Fruit fly (Drosophila melanogaster) whole organism, embryonic: ENCODE data around the gene CG42866.

Experiments
- Abd-B ChIP-seq: fragments of 200-800 bp; sonication (Bioruptor generic); optimal IDR thresholded peaks from 2 replicates; lab custom pipeline; 2018; ENCODE audit warnings: missing biosample characterization, mild to moderate bottlenecking, missing genetic modification characterization, moderate library complexity
- Atf6 ChIP-seq: fragments of 200-800 bp; sonication (Bioruptor generic); IDR thresholded peaks from 2 replicates; pipeline ENCODE4 v1.3.6; 2022; ENCODE audit warnings: missing biosample characterization, missing genetic modification characterization
- Awh ChIP-seq: fragments of 200-800 bp; sonication (Bioruptor generic); IDR thresholded peaks from 2 replicates; pipeline ENCODE4, ENCODE4 v1.3.6; 2022; ENCODE audit warnings: missing biosample characterization, missing genetic modification characterization
- Bdp1 ChIP-seq: fragments of 200-800 bp; sonication (Bioruptor generic); optimal IDR thresholded peaks from 3 replicates; lab custom pipeline; 2016; ENCODE audit warnings: missing biosample characterization, missing genetic modification characterization
- CG10431 ChIP-seq: fragments of 200-800 bp; sonication (Bioruptor generic); optimal IDR thresholded peaks from 3 replicates; lab custom pipeline; 2018; ENCODE audit warnings: missing biosample characterization, mild to moderate bottlenecking, missing genetic modification characterization
- CG11695 ChIP-seq: fragments of 200-800 bp; sonication (Bioruptor generic); IDR thresholded peaks from 3 replicates; pipeline ENCODE4 v1.3.6; 2022; ENCODE audit warnings: missing biosample characterization, missing genetic modification characterization
- CG1233 ChIP-seq: fragments of 200-800 bp; sonication (Bioruptor generic); optimal IDR thresholded peaks from 4 replicates; lab custom pipeline; 2018; ENCODE audit warnings: missing biosample characterization, mild to moderate bottlenecking, missing genetic modification characterization
- CG12391 ChIP-seq: fragments of 200-800 bp; sonication (Bioruptor generic); optimal IDR thresholded peaks from 3 replicates; lab custom pipeline; 2018; ENCODE audit warnings: missing biosample characterization, mild to moderate bottlenecking, missing genetic modification characterization, moderate library complexity
- CG14014 ChIP-seq: fragments of 200-800 bp; sonication (Bioruptor generic); IDR thresholded peaks from 2 replicates; pipeline ENCODE4 v1.3.6; 2022; ENCODE audit warnings: missing biosample characterization, missing genetic modification characterization
- CG14710 ChIP-seq: fragments of 200-800 bp; sonication (Bioruptor generic); optimal IDR thresholded peaks from 3 replicates; lab custom pipeline; 2019; ENCODE audit warnings: missing biosample characterization, mild to moderate bottlenecking, missing genetic modification characterization, moderate library complexity
- CG14965 ChIP-seq: fragments of 200-800 bp; sonication (Bioruptor generic); optimal IDR thresholded peaks from 2 replicates; lab custom pipeline; 2016; ENCODE audit warnings: missing biosample characterization, missing genetic modification characterization, borderline replicate concordance
- CG1603 ChIP-seq: fragments of 200-800 bp; sonication (Bioruptor generic); optimal IDR thresholded peaks from 2 replicates; lab custom pipeline; 2019; ENCODE audit warnings: missing biosample characterization, mild to moderate bottlenecking, missing genetic modification characterization, moderate library complexity
- CG17328 ChIP-seq: fragments of 200-800 bp; sonication (Bioruptor generic); IDR thresholded peaks from 2 replicates; pipeline ENCODE4 v1.3.6; 2022; ENCODE audit warnings: missing biosample characterization, missing genetic modification characterization
- CG17568 ChIP-seq: fragments of 200-800 bp; sonication (Bioruptor generic); optimal IDR thresholded peaks from 2 replicates; lab custom pipeline; 2018; ENCODE audit warnings: missing biosample characterization, mild to moderate bottlenecking, missing genetic modification characterization, moderate library complexity
- CG18599 ChIP-seq: fragments of 200-800 bp; sonication (Bioruptor generic); optimal IDR thresholded peaks from 3 replicates; lab custom pipeline; 2017; ENCODE audit warnings: missing biosample characterization, missing genetic modification characterization, mild to moderate bottlenecking, moderate library complexity, missing genetic modification reagents
- CG18764 ChIP-seq: fragments of 200-800 bp; sonication (Bioruptor generic); optimal IDR thresholded peaks from 3 replicates; lab custom pipeline; 2016; ENCODE audit warnings: missing biosample characterization, missing genetic modification characterization
- CG30431 ChIP-seq: fragments of 200-800 bp; sonication (Bioruptor generic); optimal IDR thresholded peaks from 2 replicates; lab custom pipeline; 2017; ENCODE audit warnings: missing biosample characterization, missing genetic modification characterization
- CG33557 ChIP-seq: fragments of 200-800 bp; sonication (Bioruptor generic); optimal IDR thresholded peaks from 2 replicates; lab custom pipeline; 2019; ENCODE audit warnings: missing biosample characterization, mild to moderate bottlenecking, missing genetic modification characterization, moderate library complexity
- CG4820 ChIP-seq: fragments of 200-800 bp; sonication (Bioruptor generic); optimal IDR thresholded peaks from 3 replicates; lab custom pipeline; 2016; ENCODE audit warnings: missing biosample characterization, missing genetic modification characterization
- CG4854 ChIP-seq: fragments of 200-800 bp; sonication (Bioruptor generic); optimal IDR thresholded peaks from 2 replicates; lab custom pipeline; 2016; ENCODE audit warnings: missing biosample characterization, missing genetic modification characterization, inconsistent platforms
- CG5180 ChIP-seq: fragments of 200-800 bp; sonication (Bioruptor generic); optimal IDR thresholded peaks from 3 replicates; lab custom pipeline; 2017; ENCODE audit warnings: missing biosample characterization, missing genetic modification characterization, mild to moderate bottlenecking, moderate library complexity, missing genetic modification reagents
- CG7556 ChIP-seq: fragments of 200-800 bp; sonication (Bioruptor generic); optimal IDR thresholded peaks from 2 replicates; lab custom pipeline; 2017; ENCODE audit warnings: missing biosample characterization, mild to moderate bottlenecking, missing genetic modification characterization
- CG9437 ChIP-seq: fragments of 200-800 bp; sonication (Bioruptor generic); optimal IDR thresholded peaks from 2 replicates; lab custom pipeline; 2018; ENCODE audit warnings: missing biosample characterization, mild to moderate bottlenecking, missing genetic modification characterization
- CoRest ChIP-seq: fragments of 200-800 bp; sonication (Bioruptor generic); optimal IDR thresholded peaks from 3 replicates; lab custom pipeline; 2018; ENCODE audit warnings: missing biosample characterization, mild to moderate bottlenecking, missing genetic modification characterization, moderate library complexity
- Doc2 ChIP-seq: fragments of 200-800 bp; sonication (Bioruptor generic); IDR thresholded peaks from 2 replicates; pipeline ENCODE4 v1.3.6; 2022; ENCODE audit warnings: missing biosample characterization, missing genetic modification characterization
- Doc3 ChIP-seq: fragments of 200-800 bp; sonication (Bioruptor generic); IDR thresholded peaks from 3 replicates; pipeline ENCODE4 v1.3.6; 2022; ENCODE audit warnings: missing biosample characterization, missing genetic modification characterization; ENCODE audit not compliant: partially characterized antibody
- Dref ChIP-seq: fragments of 200-800 bp; sonication (Bioruptor generic); IDR thresholded peaks from 2 replicates; pipeline ENCODE4 v1.3.6; 2022; ENCODE audit warnings: missing biosample characterization, missing genetic modification characterization
- E2f2 ChIP-seq: fragments of 200-800 bp; sonication (Bioruptor generic); IDR thresholded peaks from 2 replicates; pipeline ENCODE4 v1.3.6; 2022; ENCODE audit warnings: missing biosample characterization, missing genetic modification characterization
- Fer3 ChIP-seq: fragments of 200-800 bp; sonication (Bioruptor generic); optimal IDR thresholded peaks from 2 replicates; lab custom pipeline; 2018; ENCODE audit warnings: missing biosample characterization, mild to moderate bottlenecking, missing genetic modification characterization, moderate library complexity
- NFAT ChIP-seq: fragments of 200-800 bp; sonication (Bioruptor generic); IDR thresholded peaks from 2 replicates; pipeline ENCODE4 v1.3.6; 2022; ENCODE audit warnings: missing biosample characterization, missing genetic modification characterization
- Nf-YB ChIP-seq: fragments of 200-800 bp; sonication (Bioruptor generic); optimal IDR thresholded peaks from 3 replicates; lab custom pipeline; 2019; ENCODE audit warnings: missing biosample characterization, mild to moderate bottlenecking, missing genetic modification characterization, moderate library complexity
- Nf-YC ChIP-seq: fragments of 200-800 bp; optimal IDR thresholded peaks from 3 replicates; lab custom pipeline; 2019; ENCODE audit warnings: missing biosample characterization, mild to moderate bottlenecking, missing genetic modification characterization, moderate library complexity
- PHDP ChIP-seq: fragments of 200-800 bp; sonication (Bioruptor generic); optimal IDR thresholded peaks from 3 replicates; lab custom pipeline; 2018; ENCODE audit warnings: missing biosample characterization, mild to moderate bottlenecking, missing genetic modification characterization, moderate library complexity
- Poxn ChIP-seq: fragments of 200-800 bp; sonication (Bioruptor generic); IDR thresholded peaks from 2 replicates; pipeline ENCODE4 v1.3.6; 2022; ENCODE audit warnings: missing biosample characterization, missing genetic modification characterization
- Ptx1 ChIP-seq: fragments of 200-800 bp; sonication (Bioruptor generic); IDR thresholded peaks from 2 replicates; pipeline ENCODE4 v1.3.6; 2022; ENCODE audit warnings: missing biosample characterization, missing genetic modification characterization
- Xbp1 ChIP-seq: fragments of 200-800 bp; sonication (Bioruptor generic); optimal IDR thresholded peaks from 3 replicates; lab custom pipeline; 2016; ENCODE audit warnings: missing biosample characterization, mild to moderate bottlenecking, missing genetic modification characterization
- cas ChIP-seq: fragments of 200-800 bp; sonication (Bioruptor generic); IDR thresholded peaks from 2 replicates; pipeline ENCODE4 v1.3.6; 2022; ENCODE audit warnings: missing biosample characterization, missing genetic modification characterization
- caup ChIP-seq: fragments of 200-800 bp; sonication (Bioruptor generic); optimal IDR thresholded peaks from 3 replicates; lab custom pipeline; 2017; ENCODE audit warnings: missing biosample characterization, mild to moderate bottlenecking, missing genetic modification characterization, moderate library complexity; ENCODE audit not compliant: severe bottlenecking
- chm ChIP-seq: fragments of 200-800 bp; sonication (Bioruptor generic); IDR thresholded peaks from 2 replicates; pipeline ENCODE4 v1.3.6; 2022; ENCODE audit warnings: missing biosample characterization, missing genetic modification characterization
- emc ChIP-seq: fragments of 200-800 bp; sonication (Bioruptor generic); optimal IDR thresholded peaks from 2 replicates; lab custom pipeline; 2016; ENCODE audit warnings: missing biosample characterization, missing genetic modification characterization
- gce ChIP-seq: fragments of 200-800 bp; sonication (Bioruptor generic); IDR thresholded peaks from 3 replicates; pipeline ENCODE4 v1.3.6; 2022; ENCODE audit warnings: missing biosample characterization, missing genetic modification characterization
- h ChIP-seq: fragments of >200 bp; optimal IDR thresholded peaks from 2 replicates; lab custom pipeline; 2017
- kni ChIP-seq: fragments of 200-800 bp; sonication (Bioruptor generic); optimal IDR thresholded peaks from 3 replicates; lab custom pipeline; 2017; ENCODE audit warnings: mild to moderate bottlenecking, missing biosample characterization, missing genetic modification reagents, missing genetic modification characterization
- nmo ChIP-seq: fragments of 200-800 bp; sonication (Bioruptor generic); optimal IDR thresholded peaks from 2 replicates; lab custom pipeline; 2018; ENCODE audit warnings: missing biosample characterization, mild to moderate bottlenecking, missing genetic modification characterization, moderate library complexity
- ranshi ChIP-seq: fragments of 200-800 bp; sonication (Bioruptor generic); IDR thresholded peaks from 2 replicates; pipeline ENCODE4 v1.3.6; 2022; ENCODE audit warnings: missing biosample characterization, missing genetic modification characterization
- slbo ChIP-seq: fragments of 200-800 bp; sonication (Bioruptor generic); IDR thresholded peaks from 2 replicates; pipeline ENCODE4 v1.3.6; 2022; ENCODE audit warnings: missing biosample characterization, missing genetic modification characterization
- tio ChIP-seq: fragments of 200-800 bp; sonication (Bioruptor generic); optimal IDR thresholded peaks from 2 replicates; lab custom pipeline; 2017; ENCODE audit warnings: missing biosample characterization, missing genetic modification characterization, inconsistent platforms
- trem ChIP-seq: fragments of 200-800 bp; optimal IDR thresholded peaks from 3 replicates; lab custom pipeline; 2019; ENCODE audit warnings: missing biosample characterization, mild to moderate bottlenecking, missing genetic modification characterization, moderate library complexity
- ttk ChIP-seq: fragments of 200-800 bp; sonication (Bioruptor generic); IDR thresholded peaks from 2 replicates; pipeline ENCODE4 v2.1.2; 2022; ENCODE audit warnings: missing biosample characterization, missing genetic modification characterization
- tx ChIP-seq: fragments of 200-800 bp; sonication (Bioruptor generic); optimal IDR thresholded peaks from 2 replicates; lab custom pipeline; 2016; ENCODE audit warnings: missing biosample characterization, missing genetic modification characterization
- zfh2 ChIP-seq: fragments of 200-800 bp; sonication (Bioruptor generic); optimal IDR thresholded peaks from 2 replicates; lab custom pipeline; 2016; ENCODE audit warnings: missing biosample characterization, missing genetic modification characterization

The CG42866 gene

DNA sequence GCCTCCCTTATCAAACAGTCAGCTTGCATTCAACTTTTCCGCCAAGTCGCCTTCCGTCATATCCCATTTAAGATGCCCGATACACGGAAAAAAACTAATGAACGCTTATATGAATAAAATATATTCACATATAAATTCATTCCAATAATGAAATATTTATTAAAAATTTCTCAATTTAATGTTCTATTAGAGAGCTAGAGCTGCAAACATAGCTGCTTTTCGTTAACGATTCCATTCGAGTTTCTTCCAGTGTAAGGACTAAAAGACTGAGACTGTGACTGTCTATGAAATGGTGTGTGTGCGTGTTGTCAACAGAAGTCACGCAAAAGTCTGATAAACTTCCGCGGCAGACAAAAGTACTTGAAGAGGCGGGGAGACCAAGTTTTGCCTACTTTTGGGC lies 31.4 kb downstream of the CG42866 start (continued):
- TF ChIP-seq E2f2 (GFP tag; lab: Robert Waterston, UW), result 0 out of 2 replicates have a peak, but pooled peaks have one; percentile 24
- no peak for TF ChIP-seq Poxn
- TF ChIP-seq Dref (GFP tag; lab: Robert Waterston, UW), result no peak
- peak; percentile 56 for TF ChIP-seq CoRest (tag; lab: Kevin White, UChicago)
- TF ChIP-seq Awh (GFP tag; lab: Robert Waterston, UW), result 0 out of 2 replicates have a peak, but pooled peaks have one; percentile 35
- no peak for TF ChIP-seq emc (GFP tag; lab: Kevin White, UChicago)
- TF ChIP-seq CG5180 (GFP tag; lab: Kevin White, UChicago), result no peak
- no peak for TF ChIP-seq zfh2
- TF ChIP-seq tio, result peak; percentile 16
- TF ChIP-seq nmo (GFP tag; lab: Kevin White, UChicago), result peak; percentile 48
- no peak for TF ChIP-seq NFAT (GFP tag; lab: Robert Waterston, UW)
- TF ChIP-seq trem (tag; lab: Kevin White, UChicago), result no peak
- peak; percentile 53 for TF ChIP-seq slbo (GFP tag; lab: Robert Waterston, UW)
- TF ChIP-seq CG18599 (GFP tag; lab: Kevin White, UChicago), result peak; percentile 82
- peak; percentile 39; the same call in 1 of the 2 replicates for TF ChIP-seq CG14014
- peak; percentile 53 for TF ChIP-seq Fer3 (tag; lab: Kevin White, UChicago)
- no peak for TF ChIP-seq Nf-YB (GFP tag; lab: Kevin White, UChicago)
- TF ChIP-seq CG1603 (tag; lab: Kevin White, UChicago), result no peak
- peak; percentile 22 for TF ChIP-seq CG17568 (GFP tag; lab: Kevin White, UChicago)
- TF ChIP-seq CG11695 (GFP tag; lab: Robert Waterston, UW), result 0 out of 3 replicates have a peak, but pooled peaks have one; percentile 52
- no peak for TF ChIP-seq CG4854 (GFP tag; lab: Kevin White, UChicago)
- TF ChIP-seq CG18764 (GFP tag; lab: Kevin White, UChicago), result peak; percentile 7
- peak; percentile 48 for TF ChIP-seq Xbp1 (GFP tag; lab: Kevin White, UChicago)
- TF ChIP-seq caup (GFP tag; lab: Kevin White, UChicago), result peak; percentile 49
- TF ChIP-seq CG30431 (GFP tag; lab: Kevin White, UChicago), result no peak
- 0 out of 2 replicates have a peak, but pooled peaks have one; percentile 16 for TF ChIP-seq CG17328
- TF ChIP-seq CG9437 (GFP tag; lab: Kevin White, UChicago), result peak; percentile 35
- no peak for TF ChIP-seq Doc3 (GFP tag; lab: Robert Waterston, UW)
- TF ChIP-seq CG12391, result peak; percentile 53
- TF ChIP-seq chm (GFP tag; lab: Robert Waterston, UW), result peak; percentile 61; the same call in 1 of the 2 replicates
- TF ChIP-seq cas (GFP tag; lab: Robert Waterston, UW), result no peak
- TF ChIP-seq gce (GFP tag; lab: Robert Waterston, UW), result no peak
- TF ChIP-seq PHDP, result peak; percentile 53
- peak; percentile 45 for TF ChIP-seq Abd-B (GFP tag; lab: Kevin White, UChicago)
- no peak for TF ChIP-seq Bdp1 (GFP tag; lab: Kevin White, UChicago)
- peak; percentile 43 for TF ChIP-seq Ptx1 (GFP tag; lab: Robert Waterston, UW)
- TF ChIP-seq CG7556, result peak; percentile 65
- peak; percentile 24 for TF ChIP-seq CG1233 (GFP tag; lab: Kevin White, UChicago)
- TF ChIP-seq ttk, result no peak
- TF ChIP-seq h, result no peak
- peak; percentile 48; the same call in 1 of the 2 replicates for TF ChIP-seq Atf6 (GFP tag; lab: Robert Waterston, UW)
- TF ChIP-seq CG10431 (GFP tag; lab: Kevin White, UChicago), result no peak
- TF ChIP-seq CG33557 (GFP tag; lab: Kevin White, UChicago), result no peak
- TF ChIP-seq CG14965 (GFP tag; lab: Kevin White, UChicago), result no peak
- TF ChIP-seq Doc2 (GFP tag; lab: Robert Waterston, UW), result no peak
- TF ChIP-seq CG14710 (tag; lab: Kevin White, UChicago), result no peak
- TF ChIP-seq kni (GFP tag; lab: Kevin White, UChicago), result no peak
- TF ChIP-seq tx (GFP tag; lab: Kevin White, UChicago), result no peak
- peak; percentile 34; the same call in 1 of the 2 replicates for TF ChIP-seq ranshi (GFP tag; lab: Robert Waterston, UW)
- no peak for TF ChIP-seq Nf-YC (tag; lab: Kevin White, UChicago)
- TF ChIP-seq CG4820 (GFP tag; lab: Kevin White, UChicago), result no peak
